Worm (Caenorhabditis elegans) whole organism, L2 larva: ENCODE data around the gene lido-8.

Source experiments
- C34F6.9 ChIP-seq: fragments of 150-350 bp; optimal IDR thresholded peaks from 2 replicates; lab custom pipeline; 2014; ENCODE audit warnings: missing biosample characterization, missing genetic modification characterization
- R02D3.7 ChIP-seq: fragments of 150-350 bp; optimal IDR thresholded peaks from 2 replicates; lab custom pipeline; 2014; ENCODE audit warnings: missing biosample characterization, missing genetic modification characterization
- aly-2 ChIP-seq: fragments of 150-350 bp; optimal IDR thresholded peaks from 2 replicates; lab custom pipeline; 2014; ENCODE audit warnings: missing biosample characterization, missing genetic modification characterization
- ceh-82 ChIP-seq: fragments of 150-350 bp; optimal IDR thresholded peaks from 2 replicates; lab custom pipeline; 2014; ENCODE audit warnings: missing biosample characterization, missing genetic modification characterization
- fos-1 ChIP-seq: fragments of 150-350 bp; optimal IDR thresholded peaks from 2 replicates; lab custom pipeline; 2014; ENCODE audit warnings: missing biosample characterization, missing genetic modification characterization
- nhr-21 ChIP-seq: fragments of 150-350 bp; optimal IDR thresholded peaks from 2 replicates; lab custom pipeline; 2014; ENCODE audit warnings: missing biosample characterization, missing genetic modification characterization
- nhr-237 ChIP-seq: fragments of 150-350 bp; optimal IDR thresholded peaks from 2 replicates; lab custom pipeline; 2014; ENCODE audit warnings: missing biosample characterization, missing genetic modification characterization
- nhr-77 ChIP-seq: fragments of 150-350 bp; optimal IDR thresholded peaks from 2 replicates; lab custom pipeline; 2014; ENCODE audit warnings: missing biosample characterization, missing genetic modification characterization
- snpc-4 ChIP-seq: fragments of 150-350 bp; optimal IDR thresholded peaks from 2 replicates; lab custom pipeline; 2014; ENCODE audit warnings: missing biosample characterization, missing genetic modification characterization
- unc-39 ChIP-seq: fragments of 150-350 bp; optimal IDR thresholded peaks from 2 replicates; lab custom pipeline; 2014; ENCODE audit warnings: missing biosample characterization, missing genetic modification characterization
- unc-62 ChIP-seq: fragments of 150-350 bp; optimal IDR thresholded peaks from 2 replicates; lab custom pipeline; 2014; ENCODE audit warnings: missing biosample characterization, missing genetic modification reagents, missing genetic modification characterization
- ztf-11 ChIP-seq: sonication (generic microtip); optimal IDR thresholded peaks from 2 replicates; lab custom pipeline; 2017; ENCODE audit warnings: missing biosample characterization, missing genetic modification characterization
- ztf-4 ChIP-seq: fragments of 150-350 bp; optimal IDR thresholded peaks from 2 replicates; lab custom pipeline; 2014; ENCODE audit warnings: missing biosample characterization, missing genetic modification characterization

DNA sequence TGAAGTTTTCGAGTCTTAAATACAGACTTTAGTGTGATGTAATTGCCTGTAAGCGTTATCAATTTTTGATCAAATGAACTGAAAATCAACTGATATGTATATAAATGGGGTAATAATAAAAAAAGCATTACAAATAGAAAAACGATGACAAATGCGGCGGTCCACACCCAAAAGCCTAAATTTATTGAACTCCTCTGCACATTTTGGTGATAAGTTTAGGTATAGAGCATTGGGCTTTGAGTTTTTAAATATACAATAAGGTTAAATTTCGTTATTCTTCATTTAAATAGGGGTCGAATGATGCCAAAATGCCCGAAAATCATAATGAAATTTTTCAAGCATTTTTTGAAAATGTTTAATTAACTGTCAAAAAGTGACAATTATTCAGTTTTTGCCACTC, 23.0 kb downstream of the lido-8 start, which contains the start of gene clec-3:
- no peak for TF ChIP-seq C34F6.9 (tag; lab: Kevin White, UChicago)
- TF ChIP-seq ceh-82 (tag; lab: Kevin White, UChicago) = no peak
- no peak for TF ChIP-seq aly-2 (tag; lab: Kevin White, UChicago)
- TF ChIP-seq unc-62 (GFP tag; lab: Kevin White, UChicago) = no peak
- TF ChIP-seq ztf-11 (tag; lab: Kevin White, UChicago) = no peak
- no peak for TF ChIP-seq nhr-237
- no peak for TF ChIP-seq snpc-4 (tag; lab: Kevin White, UChicago)
- TF ChIP-seq nhr-21 (tag; lab: Kevin White, UChicago) = no peak
- no peak for TF ChIP-seq nhr-77
- TF ChIP-seq ztf-4 (tag; lab: Kevin White, UChicago) = no peak
- no peak for TF ChIP-seq R02D3.7 (tag; lab: Kevin White, UChicago)
- TF ChIP-seq unc-39 (tag; lab: Kevin White, UChicago) = no peak
- TF ChIP-seq fos-1 (tag; lab: Kevin White, UChicago) = no peak
